Worm (Caenorhabditis elegans) whole organism, early embryonic: ENCODE measurements around the gene tat-6.

Source experiments
- F13C5.2 ChIP-seq: sonication (generic microtip); optimal IDR thresholded peaks from 2 replicates; lab custom pipeline; 2017; ENCODE audit warnings: mild to moderate bottlenecking, missing genetic modification characterization, inconsistent platforms, missing compliant biosample characterization
- ama-1 ChIP-seq: fragments of 150-350 bp; optimal IDR thresholded peaks from 2 replicates; lab custom pipeline; 2014
- flt-1 ChIP-seq: fragments of 200-800 bp; sonication (Bioruptor generic); IDR thresholded peaks from 2 replicates; pipeline ENCODE4 v1.3.6; 2022; ENCODE audit warnings: missing genetic modification characterization, missing compliant biosample characterization
- pes-1 ChIP-seq: fragments of 200-800 bp; sonication (Bioruptor generic); IDR thresholded peaks from 2 replicates; pipeline ENCODE4 v1.3.6; 2022; ENCODE audit warnings: missing genetic modification reagents, missing genetic modification characterization, missing compliant biosample characterization
- sea-1 ChIP-seq: fragments of 200-800 bp; sonication (Bioruptor generic); conservative IDR thresholded peaks from 2 replicates; pipeline ENCODE4 v1.3.6; 2022; ENCODE audit warnings: missing genetic modification characterization, missing compliant biosample characterization

DNA sequence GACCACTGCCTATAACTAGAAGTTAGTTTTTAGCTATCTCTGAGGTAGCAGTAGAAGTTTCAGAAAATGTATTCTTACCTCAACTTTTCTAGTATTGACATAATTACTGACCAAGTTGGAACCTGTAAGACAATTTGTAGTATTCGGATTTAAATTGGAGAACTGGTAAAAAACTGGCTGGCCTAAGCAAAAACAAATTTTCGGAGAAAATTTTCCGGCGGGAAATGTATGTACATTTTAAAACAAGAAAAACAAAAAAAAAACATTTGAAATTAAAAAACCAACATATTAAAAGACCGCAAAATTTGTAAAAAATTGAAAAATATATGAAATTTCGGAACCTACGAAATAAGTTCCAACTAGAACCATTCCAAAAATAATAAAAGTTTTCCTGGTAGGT lies 18.0 kb downstream of the tat-6 start, which contains the start of gene srab-11:
- TF ChIP-seq flt-1 (no peak), sea-1 (GFP tag; lab: Robert Waterston, UW) (no peak), ama-1 (lab: Kevin White, UChicago) (no peak), pes-1 (no peak), F13C5.2 (tag; lab: Kevin White, UChicago) (no peak)
